Worm (Caenorhabditis elegans) whole organism, late embryonic: ENCODE measurements around the gene K05G3.1.

Experiments
- C08G9.2 ChIP-seq: sonication (generic microtip); optimal IDR thresholded peaks from 2 replicates; lab custom pipeline; 2016; ENCODE audit warnings: mild to moderate bottlenecking, missing genetic modification characterization, moderate library complexity, missing compliant biosample characterization
- C38D4.7 ChIP-seq: fragments of 200-800 bp; sonication (Bioruptor generic); optimal IDR thresholded peaks from 2 replicates; lab custom pipeline; 2018; ENCODE audit warnings: mild to moderate bottlenecking, missing genetic modification characterization, moderate library complexity, missing compliant biosample characterization
- F13H6.1 ChIP-seq: sonication (generic microtip); optimal IDR thresholded peaks from 2 replicates; lab custom pipeline; 2016; ENCODE audit warnings: missing genetic modification characterization, missing compliant biosample characterization
- ama-1 ChIP-seq: fragments of 150-350 bp; optimal IDR thresholded peaks from 2 replicates; lab custom pipeline; 2014
- ceh-14 ChIP-seq: sonication (generic microtip); optimal IDR thresholded peaks from 2 replicates; lab custom pipeline; 2016; ENCODE audit warnings: missing genotype, missing genetic modification characterization, missing compliant biosample characterization
- ceh-19 ChIP-seq: fragments of 200-800 bp; sonication (Bioruptor generic); optimal IDR thresholded peaks from 2 replicates; lab custom pipeline; 2018; ENCODE audit warnings: mild to moderate bottlenecking, missing genetic modification characterization, missing compliant biosample characterization
- ceh-2 ChIP-seq: sonication (generic microtip); optimal IDR thresholded peaks from 2 replicates; lab custom pipeline; 2016; ENCODE audit warnings: missing genotype, missing genetic modification characterization, missing compliant biosample characterization
- ceh-30 ChIP-seq: fragments of 150-350 bp; optimal IDR thresholded peaks from 2 replicates; lab custom pipeline; 2014; ENCODE audit warnings: missing biosample characterization, missing genetic modification characterization
- ceh-45 ChIP-seq: fragments of 200-800 bp; sonication (Bioruptor generic); IDR thresholded peaks from 2 replicates; pipeline ENCODE4 v1.3.6; 2022; ENCODE audit warnings: missing genetic modification reagents, missing genetic modification characterization, missing compliant biosample characterization
- ceh-6 ChIP-seq: fragments of 200-800 bp; sonication (Bioruptor generic); optimal IDR thresholded peaks from 2 replicates; lab custom pipeline; 2018; ENCODE audit warnings: mild to moderate bottlenecking, missing genetic modification characterization, missing compliant biosample characterization
- ceh-9 ChIP-seq: sonication (generic microtip); optimal IDR thresholded peaks from 2 replicates; lab custom pipeline; 2016; ENCODE audit warnings: mild to moderate bottlenecking, missing genetic modification characterization, inconsistent platforms, missing compliant biosample characterization
- che-1 ChIP-seq: sonication (generic microtip); optimal IDR thresholded peaks from 2 replicates; lab custom pipeline; 2016; ENCODE audit warnings: mild to moderate bottlenecking, missing genetic modification characterization, missing compliant biosample characterization
- dve-1 ChIP-seq: sonication (generic microtip); optimal IDR thresholded peaks from 2 replicates; lab custom pipeline; 2017; ENCODE audit warnings: antibody characterized with exemption, mild to moderate bottlenecking, missing genetic modification characterization, missing compliant biosample characterization
- elt-2 ChIP-seq: sonication (generic microtip); optimal IDR thresholded peaks from 2 replicates; lab custom pipeline; 2016; ENCODE audit warnings: missing genetic modification reagents, missing genetic modification characterization, missing compliant biosample characterization
- elt-4 ChIP-seq: sonication (generic microtip); optimal IDR thresholded peaks from 2 replicates; lab custom pipeline; 2016; ENCODE audit warnings: missing genetic modification characterization, missing compliant biosample characterization
- fkh-10 ChIP-seq: fragments of 150-350 bp; optimal IDR thresholded peaks from 2 replicates; lab custom pipeline; 2014; ENCODE audit warnings: missing biosample characterization, missing genetic modification reagents, missing genetic modification characterization
- hlh-13 ChIP-seq: fragments of 200-800 bp; sonication (Bioruptor generic); optimal IDR thresholded peaks from 2 replicates; lab custom pipeline; 2018; ENCODE audit warnings: mild to moderate bottlenecking, missing genetic modification characterization, missing compliant biosample characterization
- hlh-8 ChIP-seq: sonication (generic microtip); optimal IDR thresholded peaks from 2 replicates; lab custom pipeline; 2016; ENCODE audit warnings: missing genotype, missing genetic modification characterization, missing compliant biosample characterization
- lim-6 ChIP-seq: sonication (generic microtip); optimal IDR thresholded peaks from 2 replicates; lab custom pipeline; 2016; ENCODE audit warnings: missing genetic modification characterization, missing compliant biosample characterization
- nfya-1 ChIP-seq: sonication (generic microtip); optimal IDR thresholded peaks from 2 replicates; lab custom pipeline; 2017; ENCODE audit warnings: missing genetic modification characterization, mild to moderate bottlenecking, missing compliant biosample characterization, antibody characterized with exemption, moderate library complexity
- nhr-11 ChIP-seq: fragments of 150-350 bp; optimal IDR thresholded peaks from 2 replicates; lab custom pipeline; 2014; ENCODE audit warnings: missing biosample characterization, missing genetic modification characterization
- odd-2 ChIP-seq: sonication (generic microtip); optimal IDR thresholded peaks from 2 replicates; lab custom pipeline; 2017; ENCODE audit warnings: antibody characterized with exemption, mild to moderate bottlenecking, missing genetic modification characterization, missing compliant biosample characterization
- pag-3 ChIP-seq: sonication (generic microtip); optimal IDR thresholded peaks from 2 replicates; lab custom pipeline; 2016; ENCODE audit warnings: missing compliant biosample characterization, missing genetic modification characterization, borderline replicate concordance
- pha-2 ChIP-seq: sonication (generic microtip); optimal IDR thresholded peaks from 2 replicates; lab custom pipeline; 2017; ENCODE audit warnings: mild to moderate bottlenecking, missing genetic modification characterization, missing compliant biosample characterization
- pha-4 ChIP-seq: fragments of 150-350 bp; optimal IDR thresholded peaks from 2 replicates; lab custom pipeline; 2018; ENCODE audit warnings: missing biosample characterization, missing genetic modification reagents, missing genetic modification characterization
- pqm-1 ChIP-seq: sonication (generic microtip); optimal IDR thresholded peaks from 2 replicates; lab custom pipeline; 2016; ENCODE audit warnings: missing genetic modification characterization, missing compliant biosample characterization
- ref-2 ChIP-seq: sonication (generic microtip); optimal IDR thresholded peaks from 2 replicates; lab custom pipeline; 2016; ENCODE audit warnings: missing genetic modification characterization, missing compliant biosample characterization
- sox-2 ChIP-seq: fragments of 200-800 bp; sonication (Bioruptor generic); IDR thresholded peaks from 2 replicates; pipeline ENCODE4 v1.3.6; 2022; ENCODE audit warnings: missing genetic modification reagents, missing genetic modification characterization, missing compliant biosample characterization
- sox-4 ChIP-seq: sonication (generic microtip); optimal IDR thresholded peaks from 2 replicates; lab custom pipeline; 2017; ENCODE audit warnings: mild to moderate bottlenecking, missing genetic modification characterization, inconsistent platforms, missing compliant biosample characterization
- syd-9 ChIP-seq: sonication (generic microtip); optimal IDR thresholded peaks from 2 replicates; lab custom pipeline; 2016; ENCODE audit warnings: mild to moderate bottlenecking, missing genetic modification characterization, moderate library complexity, missing compliant biosample characterization
- ttx-3 ChIP-seq: sonication (generic microtip); optimal IDR thresholded peaks from 2 replicates; lab custom pipeline; 2016; ENCODE audit warnings: missing genetic modification reagents, missing genetic modification characterization, missing compliant biosample characterization
- unc-42 ChIP-seq: sonication (generic microtip); optimal IDR thresholded peaks from 2 replicates; lab custom pipeline; 2016; ENCODE audit warnings: missing genotype, missing genetic modification characterization, missing compliant biosample characterization
- unc-55 ChIP-seq: sonication (generic microtip); optimal IDR thresholded peaks from 2 replicates; lab custom pipeline; 2017; ENCODE audit warnings: missing biosample characterization, missing genetic modification reagents, missing genetic modification characterization
- unc-86 ChIP-seq: sonication (generic microtip); optimal IDR thresholded peaks from 2 replicates; lab custom pipeline; 2016; ENCODE audit warnings: missing genetic modification characterization, missing compliant biosample characterization
- zip-5 ChIP-seq: sonication (generic microtip); optimal IDR thresholded peaks from 2 replicates; lab custom pipeline; 2016; ENCODE audit warnings: missing genetic modification characterization, missing compliant biosample characterization

The K05G3.1 gene

DNA sequence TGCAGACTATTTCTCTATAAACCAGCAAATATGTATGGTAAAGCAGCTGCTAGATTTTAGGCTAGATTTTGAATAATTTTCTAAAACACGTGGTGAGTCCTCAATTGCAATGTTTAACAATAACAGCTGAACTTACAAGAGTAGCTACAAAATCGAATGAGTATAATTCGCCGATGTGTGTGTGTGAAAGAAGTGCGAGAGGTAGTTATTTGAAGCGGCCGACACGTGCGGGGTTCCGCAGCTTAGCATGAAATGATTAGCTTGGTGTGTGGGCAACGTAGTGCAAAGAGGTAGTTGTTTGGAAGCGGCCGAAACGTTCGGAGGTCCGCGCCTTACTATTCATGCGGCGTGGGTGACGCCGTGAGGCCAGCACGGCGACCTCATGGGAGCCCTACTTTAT lies 32.3 kb upstream of the K05G3.1 start:
- TF ChIP-seq nhr-11 (tag; lab: Kevin White, UChicago) (no peak), che-1 (tag; lab: Kevin White, UChicago) (no peak), lim-6 (no peak), fkh-10 (GFP tag; lab: Kevin White, UChicago) (no peak), pag-3 (tag; lab: Kevin White, UChicago) (no peak), ref-2 (tag; lab: Kevin White, UChicago) (no peak), F13H6.1 (tag; lab: Kevin White, UChicago) (no peak), unc-55 (no peak), zip-5 (tag; lab: Kevin White, UChicago) (no peak), ceh-30 (no peak), dve-1 (no peak), unc-42 (no peak), ceh-2 (tag; lab: Kevin White, UChicago) (no peak), pqm-1 (tag; lab: Kevin White, UChicago) (no peak), elt-4 (tag; lab: Kevin White, UChicago) (no peak), pha-4 (tag; lab: Kevin White, UChicago) (no peak), ceh-45 (no peak), nfya-1 (tag; lab: Kevin White, UChicago) (no peak), ceh-6 (GFP tag; lab: Kevin White, UChicago) (no peak), ceh-14 (tag; lab: Kevin White, UChicago) (no peak)
- TF ChIP-seq, all 69 proteins: peak for 0

ce11 chrX:16470758-16471157 lies 30.4 kb upstream of the K05G3.1 start, which contains the start of gene F38E9.1:
Gene F38E9.1 (plus strand): TSS chrX:16471058.
- TF ChIP-seq sox-4 (tag; lab: Kevin White, UChicago) (no peak), ceh-9 (tag; lab: Kevin White, UChicago) (no peak), ceh-6 (GFP tag; lab: Kevin White, UChicago) (no peak), ceh-30 (no peak), hlh-13 (no peak), nhr-11 (tag; lab: Kevin White, UChicago) (no peak)

ce11 chrX:16480232-16480631 lies 20.9 kb upstream of the K05G3.1 start:
- TF ChIP-seq pqm-1 (tag; lab: Kevin White, UChicago) = no peak
- peak; percentile 1 for TF ChIP-seq unc-42
- no peak for TF ChIP-seq nhr-11 (tag; lab: Kevin White, UChicago)

DNA sequence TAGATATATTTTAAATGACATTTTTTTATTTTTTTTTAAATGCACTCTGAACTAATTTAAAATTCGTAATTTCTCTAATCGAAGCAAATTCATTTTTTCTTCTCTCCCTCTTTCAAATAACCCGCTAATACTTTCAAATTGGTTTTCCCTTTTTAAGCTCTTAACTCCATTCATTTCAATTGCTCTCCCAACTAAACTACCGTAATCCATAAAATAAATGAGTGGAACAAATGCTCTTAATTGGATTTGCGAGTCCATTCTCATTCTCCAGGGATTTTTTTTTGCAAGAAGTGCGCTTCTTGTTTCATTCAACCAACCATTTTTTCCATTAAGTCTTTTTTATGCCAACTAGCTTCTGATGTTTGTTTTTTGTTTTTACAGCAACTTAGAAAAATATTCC lies 20.1 kb upstream of the K05G3.1 start:
- TF ChIP-seq unc-42 = peak; percentile 14
- TF ChIP-seq C38D4.7 = no peak
- no peak for TF ChIP-seq odd-2 (tag; lab: Kevin White, UChicago)
- no peak for TF ChIP-seq ttx-3 (tag; lab: Kevin White, UChicago)
- TF ChIP-seq elt-2 (tag; lab: Kevin White, UChicago) = no peak
- no peak for TF ChIP-seq sox-2
- TF ChIP-seq ceh-30 = no peak
- no peak for TF ChIP-seq che-1 (tag; lab: Kevin White, UChicago)

DNA sequence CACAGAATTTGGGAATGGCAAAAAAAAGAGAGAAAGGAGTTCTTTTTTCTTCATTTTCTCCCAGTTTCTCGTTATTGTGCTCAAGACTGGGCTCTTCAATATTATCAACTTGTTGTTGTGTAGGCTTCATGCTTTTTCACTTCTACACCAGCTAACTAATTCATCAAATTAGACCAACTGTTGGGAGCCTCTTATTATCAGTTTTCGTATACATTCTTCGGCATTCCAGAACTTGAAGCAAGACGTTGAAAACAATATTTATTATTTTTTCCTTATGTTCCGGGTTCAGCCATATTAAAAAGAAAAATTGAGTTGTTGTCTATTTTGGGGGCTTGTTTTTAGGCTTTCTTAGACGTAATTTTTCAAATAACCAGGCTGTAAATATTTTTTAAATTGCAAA lies 18.2 kb upstream of the K05G3.1 start:
- no peak for TF ChIP-seq fkh-10 (GFP tag; lab: Kevin White, UChicago)
- no peak for TF ChIP-seq unc-86
- TF ChIP-seq ama-1 (lab: Kevin White, UChicago) = no peak
- no peak for TF ChIP-seq pha-2 (tag; lab: Kevin White, UChicago)
- no peak for TF ChIP-seq syd-9 (tag; lab: Kevin White, UChicago)
- TF ChIP-seq hlh-8 (tag; lab: Kevin White, UChicago) = no peak
- no peak for TF ChIP-seq ceh-19 (GFP tag; lab: Kevin White, UChicago)
- no peak for TF ChIP-seq C08G9.2 (tag; lab: Kevin White, UChicago)
- no peak for TF ChIP-seq zip-5 (tag; lab: Kevin White, UChicago)
- no peak for TF ChIP-seq ceh-14 (tag; lab: Kevin White, UChicago)
